Worm (Caenorhabditis elegans) whole organism, L3 larva: ENCODE data around the gene ZK353.9.

Source experiments
- R02D3.7 ChIP-seq: fragments of 150-350 bp; optimal IDR thresholded peaks from 2 replicates; lab custom pipeline; 2014; ENCODE audit warnings: missing biosample characterization, missing genetic modification characterization
- ZK546.5 ChIP-seq: sonication (generic microtip); optimal IDR thresholded peaks from 2 replicates; lab custom pipeline; 2017; ENCODE audit warnings: missing biosample characterization, missing genetic modification characterization
- ceh-16 ChIP-seq: sonication (generic microtip); optimal IDR thresholded peaks from 2 replicates; lab custom pipeline; 2017; ENCODE audit warnings: missing biosample characterization, missing genetic modification characterization
- ceh-82 ChIP-seq: fragments of 150-350 bp; optimal IDR thresholded peaks from 2 replicates; lab custom pipeline; 2014; ENCODE audit warnings: missing biosample characterization, missing genetic modification characterization
- ceh-9 ChIP-seq: sonication (generic microtip); optimal IDR thresholded peaks from 2 replicates; lab custom pipeline; 2018; ENCODE audit warnings: missing biosample characterization, missing genetic modification characterization
- egl-27 ChIP-seq: sonication (generic microtip); optimal IDR thresholded peaks from 4 replicates; lab custom pipeline; 2017; ENCODE audit warnings: missing biosample characterization, missing genetic modification reagents, missing genetic modification characterization
- elt-1 ChIP-seq: fragments of 150-350 bp; optimal IDR thresholded peaks from 2 replicates; lab custom pipeline; 2014; ENCODE audit warnings: missing biosample characterization, missing genetic modification characterization
- elt-2 ChIP-seq: sonication (generic microtip); optimal IDR thresholded peaks from 2 replicates; lab custom pipeline; 2016; ENCODE audit warnings: missing genetic modification reagents, mild to moderate bottlenecking, missing genetic modification characterization, missing compliant biosample characterization
- elt-3 ChIP-seq, 3 experiments: fragments of 150-350 bp in 1 of 3; sonication (generic microtip) in 2 of 3; optimal IDR thresholded peaks; 2 replicates in 2 of 3; 4 replicates in 1 of 3; lab custom pipeline; 2014 to 2017; ENCODE audit warnings: missing biosample characterization in 3 of 3, missing genetic modification characterization in 3 of 3
- fkh-10 ChIP-seq: sonication (generic microtip); optimal IDR thresholded peaks from 2 replicates; lab custom pipeline; 2017; ENCODE audit warnings: missing biosample characterization, missing genetic modification reagents, missing genetic modification characterization
- fos-1 ChIP-seq: fragments of 150-350 bp; optimal IDR thresholded peaks from 2 replicates; lab custom pipeline; 2014; ENCODE audit warnings: missing biosample characterization, missing genetic modification characterization
- hmg-11 ChIP-seq: sonication (generic microtip); optimal IDR thresholded peaks from 2 replicates; lab custom pipeline; 2016; ENCODE audit warnings: missing genetic modification characterization, missing compliant biosample characterization
- jun-1 ChIP-seq: fragments of 150-350 bp; optimal IDR thresholded peaks from 2 replicates; lab custom pipeline; 2014; ENCODE audit warnings: missing biosample characterization, missing genetic modification reagents, missing genetic modification characterization
- lin-15B ChIP-seq: fragments of 150-350 bp; optimal IDR thresholded peaks from 2 replicates; lab custom pipeline; 2014; ENCODE audit warnings: missing biosample characterization, missing genetic modification characterization
- lin-39 ChIP-seq: fragments of 150-350 bp; optimal IDR thresholded peaks from 2 replicates; lab custom pipeline; 2018; ENCODE audit warnings: missing biosample characterization, missing genetic modification reagents, missing genetic modification characterization
- lsy-12 ChIP-seq: sonication (generic microtip); optimal IDR thresholded peaks from 2 replicates; lab custom pipeline; 2016; ENCODE audit warnings: mild to moderate bottlenecking, missing genetic modification characterization, missing compliant biosample characterization
- mdl-1 ChIP-seq: fragments of 150-350 bp; optimal IDR thresholded peaks from 2 replicates; lab custom pipeline; 2014; ENCODE audit warnings: missing biosample characterization, missing genetic modification characterization
- mml-1 ChIP-seq: fragments of 150-350 bp; sonication (generic microtip); optimal IDR thresholded peaks from 3 replicates; lab custom pipeline; 2014; ENCODE audit warnings: missing biosample characterization, missing genetic modification characterization
- nfya-1 ChIP-seq: sonication (generic microtip); optimal IDR thresholded peaks from 2 replicates; lab custom pipeline; 2017; ENCODE audit warnings: missing genetic modification characterization, mild to moderate bottlenecking, missing compliant biosample characterization, antibody characterized with exemption, moderate library complexity; ENCODE audit not compliant: insufficient read depth
- nhr-11 ChIP-seq: fragments of 150-350 bp; optimal IDR thresholded peaks from 2 replicates; lab custom pipeline; 2014; ENCODE audit warnings: missing biosample characterization, missing genetic modification characterization
- nhr-23 ChIP-seq: fragments of 150-350 bp; optimal IDR thresholded peaks from 2 replicates; lab custom pipeline; 2014; ENCODE audit warnings: missing biosample characterization, missing genetic modification reagents, missing genetic modification characterization
- nhr-237 ChIP-seq: fragments of 150-350 bp; optimal IDR thresholded peaks from 2 replicates; lab custom pipeline; 2014; ENCODE audit warnings: missing biosample characterization, missing genetic modification characterization
- nhr-25 ChIP-seq: sonication (generic microtip); optimal IDR thresholded peaks from 2 replicates; lab custom pipeline; 2017; ENCODE audit warnings: missing biosample characterization, missing genetic modification characterization
- nhr-28 ChIP-seq: fragments of 150-350 bp; optimal IDR thresholded peaks from 2 replicates; lab custom pipeline; 2014; ENCODE audit warnings: missing biosample characterization, missing genetic modification characterization
- nhr-43 ChIP-seq: sonication (generic microtip); optimal IDR thresholded peaks from 2 replicates; lab custom pipeline; 2016; ENCODE audit warnings: mild to moderate bottlenecking, missing genetic modification characterization, missing compliant biosample characterization; ENCODE audit not compliant: poor library complexity, severe bottlenecking
- nhr-67 ChIP-seq: fragments of 150-350 bp; optimal IDR thresholded peaks from 2 replicates; lab custom pipeline; 2014; ENCODE audit warnings: missing biosample characterization, missing genetic modification characterization
- nhr-76 ChIP-seq: fragments of 150-350 bp; sonication (generic microtip); optimal IDR thresholded peaks from 5 replicates; lab custom pipeline; 2014; ENCODE audit warnings: missing biosample characterization, missing genetic modification characterization
- nhr-77 ChIP-seq: fragments of 150-350 bp; optimal IDR thresholded peaks from 2 replicates; lab custom pipeline; 2014; ENCODE audit warnings: missing biosample characterization, missing genetic modification characterization
- pha-4 ChIP-seq: fragments of 150-350 bp; optimal IDR thresholded peaks from 2 replicates; lab custom pipeline; 2014; ENCODE audit warnings: missing biosample characterization, missing genetic modification reagents, missing genetic modification characterization
- sea-2 ChIP-seq: fragments of 150-350 bp; sonication (generic microtip); optimal IDR thresholded peaks from 4 replicates; lab custom pipeline; 2014; ENCODE audit warnings: missing biosample characterization, missing genetic modification reagents, missing genetic modification characterization
- tbx-2 ChIP-seq: sonication (generic microtip); optimal IDR thresholded peaks from 2 replicates; lab custom pipeline; 2016; ENCODE audit warnings: mild to moderate bottlenecking, missing genetic modification characterization, missing compliant biosample characterization
- unc-39 ChIP-seq: sonication (generic microtip); optimal IDR thresholded peaks from 4 replicates; lab custom pipeline; 2017; ENCODE audit warnings: missing biosample characterization, missing genetic modification characterization
- unc-62 ChIP-seq: fragments of 150-350 bp; sonication (generic microtip); optimal IDR thresholded peaks from 4 replicates; lab custom pipeline; 2014; ENCODE audit warnings: missing biosample characterization, missing genetic modification reagents, missing genetic modification characterization
- ztf-11 ChIP-seq: fragments of 150-350 bp; optimal IDR thresholded peaks from 2 replicates; lab custom pipeline; 2014; ENCODE audit warnings: missing biosample characterization, missing genetic modification characterization
- ztf-4 ChIP-seq: fragments of 150-350 bp; optimal IDR thresholded peaks from 2 replicates; lab custom pipeline; 2014; ENCODE audit warnings: missing biosample characterization, missing genetic modification characterization

The ZK353.9 gene

ce11 chrIII:8426271-8426670, 17.0 kb downstream of the ZK353.9 start, which contains the start of gene cec-1:
TSS of gene cec-1 (plus strand) at chrIII:8426333.
- TF ChIP-seq nhr-25 = peak; percentile 14
- TF ChIP-seq egl-27 = no peak
- TF ChIP-seq ceh-9 (tag; lab: Kevin White, UChicago) = no peak
- TF ChIP-seq nhr-23 (tag; lab: Kevin White, UChicago) = peak; percentile 12
- TF ChIP-seq nhr-28 (tag; lab: Kevin White, UChicago) = no peak
- no peak for TF ChIP-seq nhr-76 (tag; lab: Kevin White, UChicago)
- peak; percentile 35 for TF ChIP-seq pha-4 (tag; lab: Kevin White, UChicago)
- TF ChIP-seq hmg-11 (tag; lab: Kevin White, UChicago) = no peak
- no peak for TF ChIP-seq mdl-1 (tag; lab: Kevin White, UChicago)
- TF ChIP-seq nfya-1 (tag; lab: Kevin White, UChicago) = peak; percentile 35

- TF ChIP-seq unc-62 (GFP tag; lab: Kevin White, UChicago) = no peak
- no peak for TF ChIP-seq hmg-11 (tag; lab: Kevin White, UChicago)
- no peak for TF ChIP-seq nhr-77
- no peak for TF ChIP-seq ztf-4 (tag; lab: Kevin White, UChicago)
- TF ChIP-seq lsy-12 (tag; lab: Kevin White, UChicago) = no peak
- no peak for TF ChIP-seq unc-39 (tag; lab: Kevin White, UChicago)
- no peak for TF ChIP-seq jun-1
- no peak for TF ChIP-seq lin-15B (tag; lab: Kevin White, UChicago)
- peak; percentile 38 for TF ChIP-seq nfya-1 (tag; lab: Kevin White, UChicago)
- TF ChIP-seq pha-4 (tag; lab: Kevin White, UChicago) = peak; percentile 46
These were observed 19.7 kb downstream of the ZK353.9 start, which contains the start of gene ZK1236.1 for ce11 chrIII:8429035-8429434. TSS of gene ZK1236.1 (plus strand) at chrIII:8429297.

- TF ChIP-seq nhr-23 (tag; lab: Kevin White, UChicago) (no peak), ceh-16 (tag; lab: Kevin White, UChicago) (no peak), elt-1 (tag; lab: Kevin White, UChicago) (no peak), nhr-77 (no peak), ceh-9 (tag; lab: Kevin White, UChicago) (no peak), sea-2 (GFP tag; lab: Kevin White, UChicago) (no peak), ztf-11 (tag; lab: Kevin White, UChicago) (no peak), nhr-237 (tag; lab: Kevin White, UChicago) (no peak), mml-1 (no peak), egl-27 (no peak), ceh-82 (no peak), nhr-76 (tag; lab: Kevin White, UChicago) (no peak), tbx-2 (tag; lab: Kevin White, UChicago) (no peak), nfya-1 (tag; lab: Kevin White, UChicago) (no peak), fkh-10 (GFP tag; lab: Kevin White, UChicago) (no peak)
These were observed 20.2 kb downstream of the ZK353.9 start for ce11 chrIII:8429497-8429896.

ce11 chrIII:8432143-8432542, 22.8 kb downstream of the ZK353.9 start, which contains the start of gene ZK1236.5:
TSS of gene ZK1236.5 (minus strand) at chrIII:8432214.
- TF ChIP-seq mdl-1 (tag; lab: Kevin White, UChicago) (no peak), pha-4 (tag; lab: Kevin White, UChicago) (peak; percentile 68), nhr-11 (no peak), nhr-25 (no peak), elt-3 (tag; optimal IDR thresholded peaks at IDR 0.05; lab: Kevin White, UChicago) (no peak), nhr-76 (tag; lab: Kevin White, UChicago) (no peak), unc-39 (tag; lab: Kevin White, UChicago) (no peak), ZK546.5 (tag; lab: Kevin White, UChicago) (no peak), elt-2 (tag; lab: Kevin White, UChicago) (no peak), fkh-10 (GFP tag; lab: Kevin White, UChicago) (no peak), ztf-4 (tag; lab: Kevin White, UChicago) (no peak), nhr-77 (no peak), hmg-11 (tag; lab: Kevin White, UChicago) (peak; percentile 25), lin-39 (tag; lab: Kevin White, UChicago) (no peak), lin-15B (tag; lab: Kevin White, UChicago) (peak; percentile 55), nhr-43 (tag; lab: Kevin White, UChicago) (no peak), sea-2 (GFP tag; lab: Kevin White, UChicago) (no peak), R02D3.7 (peak; percentile 95), fos-1 (tag; lab: Kevin White, UChicago) (no peak), unc-62 (GFP tag; lab: Kevin White, UChicago) (no peak), nhr-67 (tag; lab: Kevin White, UChicago) (no peak), ceh-9 (tag; lab: Kevin White, UChicago) (no peak), egl-27 (no peak), nfya-1 (tag; lab: Kevin White, UChicago) (peak; percentile 56)
- TF ChIP-seq, all 47 proteins: peak for 5
